Worm (Caenorhabditis elegans): Measurements from ENCODE around the gene T08H10.3.

Gene T08H10.3

DNA sequence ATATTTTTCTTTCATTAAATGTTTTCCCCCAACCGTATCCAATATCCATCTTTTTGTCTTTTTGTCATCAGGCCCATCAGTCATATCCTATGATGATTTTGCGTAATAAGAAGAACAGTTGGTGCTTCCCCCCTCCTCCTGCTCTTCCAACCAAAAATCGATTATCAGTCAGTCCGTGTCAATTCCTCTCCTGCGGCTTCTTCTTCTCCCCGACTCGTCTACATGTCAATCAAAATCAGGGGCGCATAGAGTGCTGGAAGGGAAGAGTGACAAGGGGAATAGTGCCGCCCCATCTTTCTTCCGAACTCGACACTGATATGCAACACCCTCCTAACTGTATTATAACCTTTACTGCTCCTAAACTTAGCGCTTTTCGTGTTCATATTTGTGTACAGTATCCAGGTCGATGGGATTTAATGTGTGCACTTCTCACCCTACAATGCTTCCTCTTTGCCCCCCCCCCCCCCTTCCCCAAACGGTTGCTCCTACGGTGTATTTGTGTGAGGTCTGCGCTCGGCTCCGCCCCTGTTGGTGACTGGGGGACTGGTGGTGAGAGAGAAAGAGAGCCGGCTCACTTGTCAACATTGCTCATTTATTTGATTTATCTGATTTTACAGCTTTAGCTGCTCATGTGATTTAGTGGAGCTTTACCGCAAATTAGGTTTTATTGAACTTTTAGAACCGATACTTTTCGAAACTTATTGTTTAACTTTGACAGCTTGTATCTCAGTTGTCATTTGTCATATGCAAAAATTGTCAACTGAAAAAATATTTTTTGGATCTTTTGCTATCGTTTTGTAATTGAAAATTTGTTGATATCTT is 20.3 kb downstream of the T08H10.3 start:
- no peak for TF ChIP-seq ama-1 (optimal IDR thresholded peaks at IDR 0.05)
- TF ChIP-seq elt-4 (tag; optimal IDR thresholded peaks at IDR 0.05): no peak
- TF ChIP-seq ceh-24 (tag; optimal IDR thresholded peaks at IDR 0.05): no peak
- TF ChIP-seq ceh-31 (tag; optimal IDR thresholded peaks at IDR 0.05): peak; percentile 20
- peak; percentile 1 for TF ChIP-seq hlh-30 (tag; optimal IDR thresholded peaks at IDR 0.05; ENCODE audit: insufficient read depth)
- TF ChIP-seq nhr-11 (tag; optimal IDR thresholded peaks at IDR 0.05): no peak
- no peak for TF ChIP-seq T23F11.4 (GFP tag; optimal IDR thresholded peaks at IDR 0.05)
- TF ChIP-seq zip-5 (tag; optimal IDR thresholded peaks at IDR 0.05): no peak
- no peak for TF ChIP-seq dve-1 (tag; optimal IDR thresholded peaks at IDR 0.05)
- TF ChIP-seq lim-6 (tag; optimal IDR thresholded peaks at IDR 0.05): no peak
- no peak for TF ChIP-seq sox-2 (GFP tag; IDR thresholded peaks at IDR 0.05)
- TF ChIP-seq ceh-19 (GFP tag; optimal IDR thresholded peaks at IDR 0.05): no peak
- no peak for TF ChIP-seq nhr-232 (tag; optimal IDR thresholded peaks at IDR 0.05)
- no peak for TF ChIP-seq pha-4 (tag; optimal IDR thresholded peaks at IDR 0.05)
- TF ChIP-seq K09A11.1 (tag; optimal IDR thresholded peaks at IDR 0.05; ENCODE audit: insufficient read depth): no peak
- TF ChIP-seq ceh-2 (tag; optimal IDR thresholded peaks at IDR 0.05): no peak
- no peak for TF ChIP-seq ceh-34 (tag; optimal IDR thresholded peaks at IDR 0.05)
- peak; percentile 4 for TF ChIP-seq pat-9 (tag; optimal IDR thresholded peaks at IDR 0.05)
- no peak for TF ChIP-seq ceh-9 (tag; optimal IDR thresholded peaks at IDR 0.05)
- TF ChIP-seq ceh-30 (tag; optimal IDR thresholded peaks at IDR 0.05): no peak
- TF ChIP-seq gmeb-2 (tag; optimal IDR thresholded peaks at IDR 0.05): no peak
- peak; percentile 1 for TF ChIP-seq hlh-13 (GFP tag; optimal IDR thresholded peaks at IDR 0.05)
- TF ChIP-seq unc-86 (tag; optimal IDR thresholded peaks at IDR 0.05): no peak
- TF ChIP-seq unc-3 (GFP tag; conservative IDR thresholded peaks at IDR 0.05): no peak
- TF ChIP-seq unc-3 (tag; optimal IDR thresholded peaks at IDR 0.05): no peak
- no peak for TF ChIP-seq elt-2 (tag; optimal IDR thresholded peaks at IDR 0.05)
- peak; percentile 31 for TF ChIP-seq ceh-18 (tag; optimal IDR thresholded peaks at IDR 0.05)
- no peak for TF ChIP-seq ceh-45 (GFP tag; IDR thresholded peaks at IDR 0.05)
- peak; percentile 62 for TF ChIP-seq rnt-1 (tag; optimal IDR thresholded peaks at IDR 0.05)
- no peak for TF ChIP-seq ceh-6 (GFP tag; optimal IDR thresholded peaks at IDR 0.05)
- TF ChIP-seq madf-2 (tag; optimal IDR thresholded peaks at IDR 0.05): no peak
- TF ChIP-seq fkh-6 (tag; optimal IDR thresholded peaks at IDR 0.05): no peak
- TF ChIP-seq lin-11 (tag; optimal IDR thresholded peaks at IDR 0.05): no peak
- TF ChIP-seq pros-1 (tag; optimal IDR thresholded peaks at IDR 0.05): no peak
- peak; percentile 15 for TF ChIP-seq pha-2 (tag; optimal IDR thresholded peaks at IDR 0.05)
- TF ChIP-seq fkh-10 (GFP tag; optimal IDR thresholded peaks at IDR 0.05): no peak
- no peak for TF ChIP-seq pqm-1 (tag; optimal IDR thresholded peaks at IDR 0.05)
- no peak for TF ChIP-seq ahr-1 (tag; optimal IDR thresholded peaks at IDR 0.05)
- TF ChIP-seq K02D7.2 (tag; optimal IDR thresholded peaks at IDR 0.05): no peak
- no peak for TF ChIP-seq ztf-16 (tag; optimal IDR thresholded peaks at IDR 0.05)
- no peak for TF ChIP-seq nfya-1 (tag; optimal IDR thresholded peaks at IDR 0.05)
- TF ChIP-seq unc-55 (GFP tag; optimal IDR thresholded peaks at IDR 0.05): peak; percentile 100
- no peak for TF ChIP-seq pag-3 (tag; optimal IDR thresholded peaks at IDR 0.05; ENCODE audit: borderline replicate concordance)
- no peak for TF ChIP-seq hlh-6 (tag; optimal IDR thresholded peaks at IDR 0.05)
- no peak for TF ChIP-seq ets-4 (tag; optimal IDR thresholded peaks at IDR 0.05)

All from whole organism, late embryonic.